Worm (Caenorhabditis elegans) whole organism, mixed stage, embryonic: ENCODE data around the gene gtl-2.

ENCODE experiments used
- M03D4.4 ChIP-seq: sonication (generic microtip); optimal IDR thresholded peaks from 2 replicates; lab custom pipeline; 2017; ENCODE audit warnings: mild to moderate bottlenecking, missing genetic modification characterization, missing compliant biosample characterization
- bed-3 ChIP-seq: fragments of 200-800 bp; sonication (Bioruptor generic); optimal IDR thresholded peaks from 3 replicates; lab custom pipeline; 2018; ENCODE audit warnings: mild to moderate bottlenecking, missing genetic modification characterization, moderate library complexity, missing compliant biosample characterization
- blmp-1 ChIP-seq: fragments of 150-350 bp; optimal IDR thresholded peaks from 2 replicates; lab custom pipeline; 2014; ENCODE audit warnings: missing biosample characterization, missing genetic modification characterization
- ceh-39 ChIP-seq: fragments of 150-350 bp; optimal IDR thresholded peaks from 2 replicates; lab custom pipeline; 2014; ENCODE audit warnings: missing biosample characterization, missing genetic modification characterization
- ceh-43 ChIP-seq: fragments of 200-800 bp; sonication (Bioruptor generic); optimal IDR thresholded peaks from 2 replicates; lab custom pipeline; 2018; ENCODE audit warnings: mild to moderate bottlenecking, missing genetic modification characterization, moderate library complexity, missing compliant biosample characterization
- ceh-83 ChIP-seq: fragments of 200-800 bp; sonication (Bioruptor generic); optimal IDR thresholded peaks from 2 replicates; lab custom pipeline; 2018; ENCODE audit warnings: mild to moderate bottlenecking, missing genetic modification characterization, missing compliant biosample characterization
- ces-1 ChIP-seq: fragments of 150-350 bp; optimal IDR thresholded peaks from 2 replicates; lab custom pipeline; 2014; ENCODE audit warnings: missing biosample characterization, missing genetic modification reagents, missing genetic modification characterization
- cnd-1 ChIP-seq: fragments of 200-800 bp; sonication (Bioruptor generic); optimal IDR thresholded peaks from 2 replicates; lab custom pipeline; 2018; ENCODE audit warnings: mild to moderate bottlenecking, missing genetic modification characterization, missing compliant biosample characterization
- drap-1 ChIP-seq: fragments of 200-800 bp; sonication (Bioruptor generic); optimal IDR thresholded peaks from 3 replicates; lab custom pipeline; 2018; ENCODE audit warnings: mild to moderate bottlenecking, missing genetic modification characterization, missing compliant biosample characterization
- elt-1 ChIP-seq: sonication (generic microtip); optimal IDR thresholded peaks from 2 replicates; lab custom pipeline; 2017; ENCODE audit warnings: missing genetic modification characterization, mild to moderate bottlenecking, missing compliant biosample characterization, antibody characterized with exemption, moderate library complexity, borderline replicate concordance; ENCODE audit not compliant: insufficient read depth
- elt-3 ChIP-seq: fragments of 150-350 bp; optimal IDR thresholded peaks from 2 replicates; lab custom pipeline; 2014; ENCODE audit warnings: missing biosample characterization, missing genetic modification characterization
- flh-1 ChIP-seq: fragments of 200-800 bp; sonication (Bioruptor generic); optimal IDR thresholded peaks from 2 replicates; lab custom pipeline; 2018; ENCODE audit warnings: mild to moderate bottlenecking, missing genetic modification characterization, moderate library complexity, missing compliant biosample characterization
- ham-2 ChIP-seq: fragments of 200-800 bp; sonication (Bioruptor generic); optimal IDR thresholded peaks from 2 replicates; lab custom pipeline; 2018; ENCODE audit warnings: mild to moderate bottlenecking, missing genetic modification characterization, missing compliant biosample characterization
- hlh-1 ChIP-seq: fragments of 150-350 bp; optimal IDR thresholded peaks from 2 replicates; lab custom pipeline; 2014; ENCODE audit warnings: missing biosample characterization, missing genetic modification reagents, missing genetic modification characterization
- lin-13 ChIP-seq: fragments of 150-350 bp; optimal IDR thresholded peaks from 2 replicates; lab custom pipeline; 2014; ENCODE audit warnings: missing biosample characterization, missing genetic modification characterization
- lin-32 ChIP-seq: fragments of 200-800 bp; sonication (Bioruptor generic); optimal IDR thresholded peaks from 2 replicates; lab custom pipeline; 2018; ENCODE audit warnings: mild to moderate bottlenecking, missing genetic modification characterization, missing compliant biosample characterization
- lsy-2 ChIP-seq: fragments of 150-350 bp; optimal IDR thresholded peaks from 2 replicates; lab custom pipeline; 2014; ENCODE audit warnings: missing biosample characterization, missing genetic modification characterization
- mep-1 ChIP-seq: fragments of 150-350 bp; optimal IDR thresholded peaks from 2 replicates; lab custom pipeline; 2017; ENCODE audit warnings: missing biosample characterization, missing genetic modification reagents, missing genetic modification characterization, inconsistent platforms
- mls-2 ChIP-seq: sonication (generic microtip); optimal IDR thresholded peaks from 2 replicates; lab custom pipeline; 2016; ENCODE audit warnings: mild to moderate bottlenecking, missing genetic modification characterization, moderate library complexity, missing compliant biosample characterization
- nhr-12 ChIP-seq: fragments of 150-350 bp; optimal IDR thresholded peaks from 2 replicates; lab custom pipeline; 2014; ENCODE audit warnings: missing biosample characterization, missing genetic modification characterization
- nhr-2 ChIP-seq: fragments of 150-350 bp; optimal IDR thresholded peaks from 2 replicates; lab custom pipeline; 2014; ENCODE audit warnings: missing biosample characterization, missing genetic modification characterization
- nhr-237 ChIP-seq: fragments of 150-350 bp; optimal IDR thresholded peaks from 2 replicates; lab custom pipeline; 2014; ENCODE audit warnings: missing biosample characterization, missing genetic modification characterization
- nhr-76 ChIP-seq: sonication (generic microtip); optimal IDR thresholded peaks from 2 replicates; lab custom pipeline; 2017; ENCODE audit warnings: missing biosample characterization, missing genetic modification characterization
- pha-4 ChIP-seq: fragments of 150-350 bp; optimal IDR thresholded peaks from 2 replicates; lab custom pipeline; 2018; ENCODE audit warnings: missing biosample characterization, missing genetic modification reagents, missing genetic modification characterization
- sem-2 ChIP-seq: fragments of 200-800 bp; sonication (Bioruptor generic); optimal IDR thresholded peaks from 2 replicates; lab custom pipeline; 2018; ENCODE audit warnings: mild to moderate bottlenecking, missing genetic modification characterization, missing compliant biosample characterization
- snpc-4 ChIP-seq: fragments of 150-350 bp; optimal IDR thresholded peaks from 2 replicates; lab custom pipeline; 2014; ENCODE audit warnings: missing biosample characterization, missing genetic modification characterization
- sptf-1 ChIP-seq: sonication (generic microtip); optimal IDR thresholded peaks from 2 replicates; lab custom pipeline; 2017; ENCODE audit warnings: mild to moderate bottlenecking, missing genetic modification characterization, moderate library complexity, missing compliant biosample characterization
- tbx-8 ChIP-seq: fragments of 200-800 bp; sonication (Bioruptor generic); optimal IDR thresholded peaks from 2 replicates; lab custom pipeline; 2018; ENCODE audit warnings: mild to moderate bottlenecking, missing genetic modification characterization, moderate library complexity, missing compliant biosample characterization
- unc-120 ChIP-seq: sonication (generic microtip); optimal IDR thresholded peaks from 2 replicates; lab custom pipeline; 2017; ENCODE audit warnings: missing genetic modification characterization, missing compliant biosample characterization; ENCODE audit not compliant: poor library complexity, severe bottlenecking
- unc-39 ChIP-seq: fragments of 150-350 bp; optimal IDR thresholded peaks from 2 replicates; lab custom pipeline; 2014; ENCODE audit warnings: missing biosample characterization, missing genetic modification characterization
- unc-62 ChIP-seq: fragments of 150-350 bp; optimal IDR thresholded peaks from 2 replicates; lab custom pipeline; 2014; ENCODE audit warnings: missing biosample characterization, missing genetic modification reagents, missing genetic modification characterization
- zip-8 ChIP-seq: fragments of 150-350 bp; optimal IDR thresholded peaks from 2 replicates; lab custom pipeline; 2014; ENCODE audit warnings: missing biosample characterization, missing genetic modification characterization
- ztf-11 ChIP-seq: fragments of 150-350 bp; optimal IDR thresholded peaks from 2 replicates; lab custom pipeline; 2014; ENCODE audit warnings: missing biosample characterization, missing genetic modification characterization

The gtl-2 gene

ce11 chrIV:11310624-11311023 lies 37.4 kb downstream of the gtl-2 start, which contains the start of gene znf-207:
Gene znf-207 (plus strand): TSS chrIV:11310972.
- TF ChIP-seq pha-4 (tag; lab: Kevin White, UChicago) (peak; percentile 25), ceh-43 (GFP tag; lab: Kevin White, UChicago) (peak; percentile 29), mep-1 (tag; lab: Kevin White, UChicago) (peak; percentile 47), snpc-4 (tag; lab: Kevin White, UChicago) (no peak), cnd-1 (tag; lab: Kevin White, UChicago) (peak; percentile 45), nhr-237 (tag; lab: Kevin White, UChicago) (peak; percentile 16), drap-1 (peak; percentile 44), ztf-11 (peak; percentile 47), bed-3 (GFP tag; lab: Kevin White, UChicago) (no peak), tbx-8 (GFP tag; lab: Kevin White, UChicago) (no peak), ceh-83 (GFP tag; lab: Kevin White, UChicago) (no peak), lsy-2 (tag; lab: Kevin White, UChicago) (peak; percentile 26), mls-2 (tag; lab: Kevin White, UChicago) (peak; percentile 48), M03D4.4 (peak; percentile 49), nhr-12 (no peak), unc-120 (tag; lab: Kevin White, UChicago) (peak; percentile 45), flh-1 (peak; percentile 5), zip-8 (no peak), lin-13 (tag; lab: Kevin White, UChicago) (peak; percentile 28), sem-2 (no peak), elt-1 (tag; lab: Kevin White, UChicago) (peak; percentile 20), lin-32 (GFP tag; lab: Kevin White, UChicago) (peak; percentile 9), sptf-1 (tag; lab: Kevin White, UChicago) (peak; percentile 76), elt-3 (tag; lab: Kevin White, UChicago) (no peak), nhr-2 (tag; lab: Kevin White, UChicago) (no peak), nhr-76 (tag; lab: Kevin White, UChicago) (no peak), ces-1 (peak; percentile 95)

ce11 chrIV:11311484-11311883 lies 38.2 kb downstream of the gtl-2 start:
- TF ChIP-seq nhr-12, result no peak
- TF ChIP-seq ztf-11, result no peak
- no peak for TF ChIP-seq blmp-1 (tag; lab: Kevin White, UChicago)
- no peak for TF ChIP-seq lsy-2 (tag; lab: Kevin White, UChicago)
- TF ChIP-seq ham-2, result no peak
- TF ChIP-seq sptf-1 (tag; lab: Kevin White, UChicago), result peak; percentile 21
- no peak for TF ChIP-seq unc-62 (GFP tag; lab: Kevin White, UChicago)
- TF ChIP-seq tbx-8 (GFP tag; lab: Kevin White, UChicago), result no peak
- no peak for TF ChIP-seq drap-1
- no peak for TF ChIP-seq lin-13 (tag; lab: Kevin White, UChicago)
- TF ChIP-seq flh-1, result no peak
- TF ChIP-seq nhr-237 (tag; lab: Kevin White, UChicago), result no peak
- no peak for TF ChIP-seq unc-39
- no peak for TF ChIP-seq cnd-1 (tag; lab: Kevin White, UChicago)
- no peak for TF ChIP-seq mep-1 (tag; lab: Kevin White, UChicago)
- peak; percentile 38 for TF ChIP-seq lin-32 (GFP tag; lab: Kevin White, UChicago)
- TF ChIP-seq, all 35 proteins: peak for 2

- TF ChIP-seq elt-1 (tag; lab: Kevin White, UChicago) (no peak), lin-32 (GFP tag; lab: Kevin White, UChicago) (no peak), pha-4 (tag; lab: Kevin White, UChicago) (no peak), flh-1 (no peak), ceh-43 (GFP tag; lab: Kevin White, UChicago) (no peak), ztf-11 (no peak), cnd-1 (tag; lab: Kevin White, UChicago) (no peak), unc-120 (tag; lab: Kevin White, UChicago) (no peak), hlh-1 (tag; lab: Kevin White, UChicago) (no peak), M03D4.4 (no peak), ceh-39 (tag; lab: Kevin White, UChicago) (no peak), ces-1 (no peak), ceh-83 (GFP tag; lab: Kevin White, UChicago) (no peak), lsy-2 (tag; lab: Kevin White, UChicago) (no peak)
Measured at ce11 chrIV:11313880-11314279, 40.6 kb downstream of the gtl-2 start, which contains the start of gene dnj-2. Gene dnj-2 (minus strand): TSS chrIV:11313980.

ce11 chrIV:11314885-11315284 lies 41.6 kb downstream of the gtl-2 start, which contains the start of the genes B0035.3, B0035.22 and pfd-4:
Gene B0035.3 (minus strand): TSS chrIV:11314998.
Gene B0035.22 (plus strand): TSS chrIV:11315153.
Gene pfd-4 (plus strand): TSS chrIV:11315207.
- TF ChIP-seq bed-3 (GFP tag; lab: Kevin White, UChicago), result no peak
- TF ChIP-seq ces-1, result peak; percentile 39
- TF ChIP-seq, all 35 proteins: peak for 1
